Fruit fly (Drosophila melanogaster) whole organism, embryonic: ENCODE data around the gene CG31650.

Experiments
- ATbp ChIP-seq: fragments of 200-800 bp; sonication (Bioruptor generic); optimal IDR thresholded peaks from 2 replicates; lab custom pipeline; 2017; ENCODE audit warnings: missing biosample characterization, mild to moderate bottlenecking, missing genetic modification characterization, missing genetic modification reagents
- Ada2b ChIP-seq: fragments of 200-800 bp; sonication (Bioruptor generic); IDR thresholded peaks from 2 replicates; pipeline ENCODE4 v1.3.6; 2022; ENCODE audit warnings: missing biosample characterization, missing genetic modification characterization
- Atf-2 ChIP-seq: fragments of 200-800 bp; sonication (Bioruptor generic); optimal IDR thresholded peaks from 2 replicates; lab custom pipeline; 2016; ENCODE audit warnings: missing biosample characterization, missing genetic modification characterization
- Bgb ChIP-seq: fragments of 200-800 bp; sonication (Bioruptor generic); IDR thresholded peaks from 2 replicates; pipeline ENCODE4 v1.3.6; 2022; ENCODE audit warnings: missing biosample characterization, missing genetic modification characterization; ENCODE audit not compliant: partially characterized antibody
- C15 ChIP-seq: fragments of 200-800 bp; sonication (Bioruptor generic); IDR thresholded peaks from 3 replicates; pipeline ENCODE4 v1.3.6; 2022; ENCODE audit warnings: missing biosample characterization, missing genetic modification characterization
- CG10267 ChIP-seq: fragments of 200-800 bp; sonication (Bioruptor generic); optimal IDR thresholded peaks from 2 replicates; lab custom pipeline; 2018; ENCODE audit warnings: missing biosample characterization, mild to moderate bottlenecking, missing genetic modification characterization, moderate library complexity
- CG10959 ChIP-seq: fragments of 200-800 bp; sonication (Bioruptor generic); IDR thresholded peaks from 2 replicates; pipeline ENCODE4 v1.3.6; 2022; ENCODE audit warnings: missing biosample characterization, missing genetic modification characterization
- CG11398 ChIP-seq: fragments of 200-800 bp; sonication (Bioruptor generic); optimal IDR thresholded peaks from 2 replicates; lab custom pipeline; 2016; ENCODE audit warnings: missing biosample characterization, missing genetic modification characterization
- CG12659 ChIP-seq: fragments of 200-800 bp; sonication (Bioruptor generic); optimal IDR thresholded peaks from 3 replicates; lab custom pipeline; 2017; ENCODE audit warnings: mild to moderate bottlenecking, missing biosample characterization, missing genetic modification reagents, missing genetic modification characterization
- CG17568 ChIP-seq: fragments of 200-800 bp; sonication (Bioruptor generic); optimal IDR thresholded peaks from 2 replicates; lab custom pipeline; 2018; ENCODE audit warnings: missing biosample characterization, mild to moderate bottlenecking, missing genetic modification characterization, moderate library complexity
- CG17912 ChIP-seq: fragments of 200-800 bp; sonication (Bioruptor generic); optimal IDR thresholded peaks from 2 replicates; lab custom pipeline; 2018; ENCODE audit warnings: missing biosample characterization, mild to moderate bottlenecking, missing genetic modification characterization
- CG18011 ChIP-seq: fragments of 200-800 bp; sonication (Bioruptor generic); optimal IDR thresholded peaks from 2 replicates; lab custom pipeline; 2017; ENCODE audit warnings: missing biosample characterization, missing genetic modification characterization, mild to moderate bottlenecking, moderate library complexity, missing genotype
- CG2129 ChIP-seq: fragments of 200-800 bp; sonication (Bioruptor generic); IDR thresholded peaks from 2 replicates; pipeline ENCODE4 v1.3.6; 2022; ENCODE audit warnings: missing biosample characterization, missing genetic modification characterization; ENCODE audit not compliant: partially characterized antibody
- CG34376 ChIP-seq: fragments of 200-800 bp; sonication (Bioruptor generic); optimal IDR thresholded peaks from 2 replicates; lab custom pipeline; 2018; ENCODE audit warnings: missing biosample characterization, mild to moderate bottlenecking, missing genetic modification characterization
- CG43689 ChIP-seq: fragments of 200-800 bp; sonication (Bioruptor generic); IDR thresholded peaks from 2 replicates; pipeline ENCODE4 v1.3.6; 2022; ENCODE audit warnings: missing biosample characterization, missing genetic modification characterization
- CG4707 ChIP-seq: fragments of 200-800 bp; sonication (Bioruptor generic); optimal IDR thresholded peaks from 2 replicates; lab custom pipeline; 2018; ENCODE audit warnings: missing biosample characterization, mild to moderate bottlenecking, missing genetic modification characterization, moderate library complexity
- CG5180 ChIP-seq: fragments of 200-800 bp; sonication (Bioruptor generic); optimal IDR thresholded peaks from 3 replicates; lab custom pipeline; 2017; ENCODE audit warnings: missing biosample characterization, missing genetic modification characterization, mild to moderate bottlenecking, moderate library complexity, missing genetic modification reagents
- CG5953 ChIP-seq: fragments of 200-800 bp; sonication (Bioruptor generic); IDR thresholded peaks from 2 replicates; pipeline ENCODE4 v1.3.6; 2022; ENCODE audit warnings: missing biosample characterization, missing genetic modification characterization
- CG8388 ChIP-seq: fragments of 200-800 bp; sonication (Bioruptor generic); optimal IDR thresholded peaks from 2 replicates; lab custom pipeline; 2019; ENCODE audit warnings: missing biosample characterization, mild to moderate bottlenecking, missing genetic modification characterization, moderate library complexity
- CG9437 ChIP-seq: fragments of 200-800 bp; sonication (Bioruptor generic); optimal IDR thresholded peaks from 2 replicates; lab custom pipeline; 2018; ENCODE audit warnings: missing biosample characterization, mild to moderate bottlenecking, missing genetic modification characterization
- D19B ChIP-seq: fragments of 200-800 bp; sonication (Bioruptor generic); optimal IDR thresholded peaks from 2 replicates; lab custom pipeline; 2017; ENCODE audit warnings: missing biosample characterization, mild to moderate bottlenecking, missing genetic modification characterization
- E2f1 ChIP-seq: fragments of 200-800 bp; sonication (Bioruptor generic); IDR thresholded peaks from 2 replicates; pipeline ENCODE4 v1.3.6; 2022; ENCODE audit warnings: missing biosample characterization, missing genetic modification characterization
- HLHmδ ChIP-seq: fragments of 200-800 bp; sonication (Bioruptor generic); optimal IDR thresholded peaks from 2 replicates; lab custom pipeline; 2018; ENCODE audit warnings: missing biosample characterization, mild to moderate bottlenecking, missing genetic modification characterization, moderate library complexity
- Hr51 ChIP-seq, 2 experiments: fragments of 200-800 bp; sonication (Bioruptor generic); optimal IDR thresholded peaks; 2 replicates in 1 of 2; 3 replicates in 1 of 2; lab custom pipeline; 2016 to 2018; ENCODE audit warnings: missing biosample characterization in 2 of 2, missing genetic modification characterization in 2 of 2, mild to moderate bottlenecking in 1 of 2, moderate library complexity in 1 of 2
- Hr78 ChIP-seq, 2 experiments: fragments of 200-800 bp in 1 of 2; fragments of >200 bp in 1 of 2; sonication (Bioruptor generic) in 1 of 2; optimal IDR thresholded peaks; 2 replicates each; lab custom pipeline; 2017 to 2019; ENCODE audit warnings: missing biosample characterization in 2 of 2, missing genetic modification characterization in 2 of 2, mild to moderate bottlenecking in 1 of 2, moderate library complexity in 1 of 2
- Lim3 ChIP-seq: fragments of 200-800 bp; sonication (Bioruptor generic); IDR thresholded peaks from 2 replicates; pipeline ENCODE4 v1.3.6; 2022; ENCODE audit warnings: missing biosample characterization, missing genetic modification characterization
- Lpt ChIP-seq: fragments of >200 bp; optimal IDR thresholded peaks from 2 replicates; lab custom pipeline; 2018; ENCODE audit warnings: missing biosample characterization, missing genetic modification characterization
- Med ChIP-seq: fragments of 200-800 bp; sonication (Bioruptor generic); peaks from one replicate; lab custom pipeline; 2016; ENCODE audit warnings: missing biosample characterization, missing genetic modification characterization, mild to moderate bottlenecking, inconsistent platforms, moderate library complexity
- Oli ChIP-seq: fragments of 200-800 bp; sonication (Bioruptor generic); optimal IDR thresholded peaks from 2 replicates; lab custom pipeline; 2018; ENCODE audit warnings: missing biosample characterization, mild to moderate bottlenecking, missing genetic modification characterization, moderate library complexity
- Sry-δ ChIP-seq: fragments of 200-800 bp; sonication (Bioruptor generic); optimal IDR thresholded peaks from 2 replicates; lab custom pipeline; 2016; ENCODE audit warnings: missing biosample characterization, missing genetic modification characterization
- cas ChIP-seq: fragments of 200-800 bp; sonication (Bioruptor generic); IDR thresholded peaks from 2 replicates; pipeline ENCODE4 v1.3.6; 2022; ENCODE audit warnings: missing biosample characterization, missing genetic modification characterization
- cato ChIP-seq: fragments of 200-800 bp; sonication (Bioruptor generic); optimal IDR thresholded peaks from 2 replicates; lab custom pipeline; 2016; ENCODE audit warnings: missing biosample characterization, missing genetic modification characterization, borderline replicate concordance
- chinmo ChIP-seq: fragments of 200-800 bp; sonication (Bioruptor generic); IDR thresholded peaks from 4 replicates; pipeline ENCODE4 v1.3.6; 2022; ENCODE audit warnings: missing biosample characterization, missing genetic modification characterization; ENCODE audit not compliant: partially characterized antibody
- ci ChIP-seq: fragments of 200-800 bp; sonication (Bioruptor generic); IDR thresholded peaks from 3 replicates; pipeline ENCODE4 v1.3.6; 2022; ENCODE audit warnings: missing biosample characterization, missing genetic modification characterization
- crp ChIP-seq, 2 experiments: fragments of 200-800 bp; sonication (Bioruptor generic); optimal IDR thresholded peaks; 2 replicates in 1 of 2; 3 replicates in 1 of 2; lab custom pipeline; 2017; ENCODE audit warnings: missing biosample characterization in 2 of 2, missing genetic modification characterization in 2 of 2, mild to moderate bottlenecking in 1 of 2, moderate library complexity in 1 of 2
- dmrt11E ChIP-seq: fragments of 200-800 bp; sonication (Bioruptor generic); optimal IDR thresholded peaks from 3 replicates; lab custom pipeline; 2018; ENCODE audit warnings: missing biosample characterization, mild to moderate bottlenecking, missing genetic modification characterization, moderate library complexity
- gfzf ChIP-seq: fragments of 200-800 bp; sonication (Bioruptor generic); optimal IDR thresholded peaks from 2 replicates; lab custom pipeline; 2016; ENCODE audit warnings: missing biosample characterization, mild to moderate bottlenecking, missing genetic modification characterization, moderate library complexity
- gsb-n ChIP-seq: fragments of 200-800 bp; sonication (Bioruptor generic); optimal IDR thresholded peaks from 3 replicates; lab custom pipeline; 2018; ENCODE audit warnings: missing biosample characterization, mild to moderate bottlenecking, missing genetic modification characterization
- inv ChIP-seq: fragments of 200-800 bp; sonication (Bioruptor generic); IDR thresholded peaks from 2 replicates; pipeline ENCODE4 v1.3.6; 2022; ENCODE audit warnings: missing biosample characterization, missing genetic modification characterization; ENCODE audit not compliant: partially characterized antibody
- maf-S ChIP-seq: fragments of 200-800 bp; sonication (Bioruptor generic); optimal IDR thresholded peaks from 2 replicates; lab custom pipeline; 2016; ENCODE audit warnings: missing biosample characterization, missing genetic modification characterization
- nom ChIP-seq: fragments of 200-800 bp; sonication (Bioruptor generic); optimal IDR thresholded peaks from 2 replicates; lab custom pipeline; 2017; ENCODE audit warnings: missing biosample characterization, missing genetic modification characterization, mild to moderate bottlenecking, moderate library complexity, missing genetic modification reagents
- pfk ChIP-seq: fragments of 200-800 bp; sonication (Bioruptor generic); optimal IDR thresholded peaks from 2 replicates; lab custom pipeline; 2018; ENCODE audit warnings: missing biosample characterization, mild to moderate bottlenecking, missing genetic modification characterization, moderate library complexity
- ranshi ChIP-seq: fragments of 200-800 bp; sonication (Bioruptor generic); IDR thresholded peaks from 2 replicates; pipeline ENCODE4 v1.3.6; 2022; ENCODE audit warnings: missing biosample characterization, missing genetic modification characterization
- rib ChIP-seq: fragments of 200-800 bp; sonication (Bioruptor generic); IDR thresholded peaks from 2 replicates; pipeline ENCODE4 v1.3.6; 2022; ENCODE audit warnings: missing biosample characterization, missing genetic modification characterization
- sisA ChIP-seq: fragments of 200-800 bp; sonication (Bioruptor generic); IDR thresholded peaks from 2 replicates; pipeline ENCODE4 v1.3.6; 2022; ENCODE audit warnings: missing biosample characterization, missing genetic modification characterization
- tap ChIP-seq: fragments of 200-800 bp; optimal IDR thresholded peaks from 3 replicates; lab custom pipeline; 2019; ENCODE audit warnings: missing biosample characterization, mild to moderate bottlenecking, missing genetic modification characterization, moderate library complexity
- tll ChIP-seq, 2 experiments: fragments of 200-800 bp in 1 of 2; fragments of >200 bp in 1 of 2; sonication (Bioruptor generic) in 1 of 2; optimal IDR thresholded peaks; 2 replicates each; lab custom pipeline; 2017 to 2019; ENCODE audit warnings: missing biosample characterization in 2 of 2, missing genetic modification characterization in 2 of 2, mild to moderate bottlenecking in 1 of 2, moderate library complexity in 1 of 2
- tx ChIP-seq: fragments of 200-800 bp; sonication (Bioruptor generic); optimal IDR thresholded peaks from 2 replicates; lab custom pipeline; 2016; ENCODE audit warnings: missing biosample characterization, missing genetic modification characterization

The CG31650 gene

DNA sequence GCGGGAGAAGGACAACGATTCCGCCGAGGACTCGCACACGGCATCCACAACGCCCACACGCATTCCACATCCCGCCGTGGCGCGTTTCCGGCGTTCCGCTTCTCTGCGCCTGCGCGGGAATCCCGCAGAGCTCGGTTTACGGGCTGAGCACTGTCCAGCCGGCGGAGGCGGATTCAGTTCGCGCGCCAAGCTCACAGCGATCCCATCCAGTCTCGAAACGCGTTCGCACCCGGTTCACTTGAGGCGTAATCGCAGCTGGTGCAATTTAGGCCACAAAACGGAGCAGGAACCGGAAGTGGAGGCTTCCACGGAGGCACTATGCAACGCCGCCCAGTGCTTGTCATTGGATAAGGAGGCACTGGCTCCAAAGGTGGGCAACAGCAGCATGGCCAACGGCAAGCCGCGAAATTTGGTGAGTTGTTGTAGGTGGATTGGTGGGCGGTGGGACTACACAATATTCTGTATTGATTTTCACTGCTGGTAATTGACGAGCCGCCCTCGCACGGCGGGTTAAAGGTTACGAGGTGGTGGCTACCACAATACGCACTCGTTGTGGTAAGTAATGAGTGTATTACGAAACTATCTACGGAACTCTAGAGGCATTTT lies 18.4 kb upstream of the CG31650 start (continued):
- TF ChIP-seq CG9437 (GFP tag; lab: Kevin White, UChicago) (no peak), CG8388 (GFP tag; lab: Kevin White, UChicago) (no peak), dmrt11E (no peak), C15 (GFP tag; lab: Robert Waterston, UW) (no peak), tll (GFP tag; optimal IDR thresholded peaks at IDR 0.05; lab: Kevin White, UChicago) (no peak), maf-S (no peak), Oli (no peak), Lpt (GFP tag; lab: Kevin White, UChicago) (no peak), ATbp (GFP tag; lab: Kevin White, UChicago) (no peak), E2f1 (GFP tag; lab: Robert Waterston, UW) (0 out of 2 replicates have a peak, but pooled peaks have one; percentile 21), Atf-2 (GFP tag; lab: Kevin White, UChicago) (no peak), inv (GFP tag; lab: Robert Waterston, UW) (no peak), CG43689 (GFP tag; lab: Robert Waterston, UW) (no peak), tx (no peak), rib (GFP tag; lab: Robert Waterston, UW) (no peak), CG10267 (no peak), CG12659 (GFP tag; lab: Kevin White, UChicago) (no peak), cas (GFP tag; lab: Robert Waterston, UW) (no peak), chinmo (GFP tag; lab: Robert Waterston, UW) (0 out of 4 replicates have a peak, but pooled peaks have one; percentile 55), Sry-δ (GFP tag; lab: Kevin White, UChicago) (no peak), tap (tag; lab: Kevin White, UChicago) (no peak), CG17568 (GFP tag; lab: Kevin White, UChicago) (no peak), HLHmδ (GFP tag; lab: Kevin White, UChicago) (no peak), pfk (GFP tag; lab: Kevin White, UChicago) (peak; percentile 88), nom (GFP tag; lab: Kevin White, UChicago) (no peak), ranshi (GFP tag; lab: Robert Waterston, UW) (no peak), ci (0 out of 3 replicates have a peak, but pooled peaks have one; percentile 43), CG5953 (peak; percentile 43; the same call in 1 of the 2 replicates), Ada2b (GFP tag; lab: Robert Waterston, UW) (no peak), CG18011 (GFP tag; lab: Kevin White, UChicago) (no peak), Hr78 (GFP tag; optimal IDR thresholded peaks at IDR 0.05; lab: Kevin White, UChicago) (peak in 1 of 2 experiments; percentile 8), CG10959 (no peak), gfzf (GFP tag; lab: Kevin White, UChicago) (no peak), CG34376 (GFP tag; lab: Kevin White, UChicago) (peak; percentile 26), Bgb (GFP tag; lab: Robert Waterston, UW) (peak; percentile 7; the same call in 1 of the 2 replicates), Med (GFP tag; lab: Kevin White, UChicago) (peak; percentile 64), CG5180 (GFP tag; lab: Kevin White, UChicago) (no peak), CG11398 (GFP tag; lab: Kevin White, UChicago) (no peak), cato (GFP tag; lab: Kevin White, UChicago) (no peak), CG4707 (GFP tag; lab: Kevin White, UChicago) (no peak), Lim3 (GFP tag; lab: Robert Waterston, UW) (no peak), Hr51 (GFP tag; optimal IDR thresholded peaks at IDR 0.05; lab: Kevin White, UChicago) (no peak), crp (GFP tag; optimal IDR thresholded peaks at IDR 0.05; lab: Kevin White, UChicago) (no peak), gsb-n (tag; lab: Kevin White, UChicago) (no peak), sisA (GFP tag; lab: Robert Waterston, UW) (no peak), D19B (GFP tag; lab: Kevin White, UChicago) (no peak), CG2129 (GFP tag; lab: Robert Waterston, UW) (no peak), CG17912 (GFP tag; lab: Kevin White, UChicago) (no peak)
